Worm (Caenorhabditis elegans) whole organism, L3 larva: Measurements from ENCODE around the gene nlp-17.

ENCODE experiments used
- aly-2 ChIP-seq: fragments of 150-350 bp; optimal IDR thresholded peaks from 2 replicates; lab custom pipeline; 2014; ENCODE audit warnings: missing biosample characterization, missing genetic modification characterization
- ama-1 ChIP-seq: fragments of 150-350 bp; optimal IDR thresholded peaks from 2 replicates; lab custom pipeline; 2018
- ceh-16 ChIP-seq: sonication (generic microtip); optimal IDR thresholded peaks from 2 replicates; lab custom pipeline; 2017; ENCODE audit warnings: missing biosample characterization, missing genetic modification characterization
- ceh-28 ChIP-seq: fragments of 150-350 bp; optimal IDR thresholded peaks from 2 replicates; lab custom pipeline; 2014; ENCODE audit warnings: missing biosample characterization, missing genetic modification reagents, missing genetic modification characterization
- ceh-82 ChIP-seq: fragments of 150-350 bp; optimal IDR thresholded peaks from 2 replicates; lab custom pipeline; 2014; ENCODE audit warnings: missing biosample characterization, missing genetic modification characterization
- egl-27 ChIP-seq: sonication (generic microtip); optimal IDR thresholded peaks from 4 replicates; lab custom pipeline; 2017; ENCODE audit warnings: missing biosample characterization, missing genetic modification reagents, missing genetic modification characterization
- egl-5 ChIP-seq: fragments of 150-350 bp; optimal IDR thresholded peaks from 2 replicates; lab custom pipeline; 2017; ENCODE audit warnings: missing biosample characterization, missing genetic modification reagents, missing genetic modification characterization, inconsistent platforms
- elt-1 ChIP-seq: fragments of 150-350 bp; optimal IDR thresholded peaks from 2 replicates; lab custom pipeline; 2014; ENCODE audit warnings: missing biosample characterization, missing genetic modification characterization
- elt-2 ChIP-seq: sonication (generic microtip); optimal IDR thresholded peaks from 2 replicates; lab custom pipeline; 2016; ENCODE audit warnings: missing genetic modification reagents, mild to moderate bottlenecking, missing genetic modification characterization, missing compliant biosample characterization
- elt-3 ChIP-seq, 3 experiments: fragments of 150-350 bp in 1 of 3; sonication (generic microtip) in 2 of 3; optimal IDR thresholded peaks; 2 replicates in 2 of 3; 4 replicates in 1 of 3; lab custom pipeline; 2014 to 2017; ENCODE audit warnings: missing biosample characterization in 3 of 3, missing genetic modification characterization in 3 of 3
- eor-1 ChIP-seq, 2 experiments: fragments of 150-350 bp; optimal IDR thresholded peaks; 2 replicates each; lab custom pipeline; 2014 to 2018; ENCODE audit warnings: missing biosample characterization in 2 of 2, missing genetic modification characterization in 2 of 2
- fkh-10 ChIP-seq: sonication (generic microtip); optimal IDR thresholded peaks from 2 replicates; lab custom pipeline; 2017; ENCODE audit warnings: missing biosample characterization, missing genetic modification reagents, missing genetic modification characterization
- fos-1 ChIP-seq: fragments of 150-350 bp; optimal IDR thresholded peaks from 2 replicates; lab custom pipeline; 2014; ENCODE audit warnings: missing biosample characterization, missing genetic modification characterization
- hmg-11 ChIP-seq: sonication (generic microtip); optimal IDR thresholded peaks from 2 replicates; lab custom pipeline; 2016; ENCODE audit warnings: missing genetic modification characterization, missing compliant biosample characterization
- lin-39 ChIP-seq: fragments of 150-350 bp; optimal IDR thresholded peaks from 2 replicates; lab custom pipeline; 2018; ENCODE audit warnings: missing biosample characterization, missing genetic modification reagents, missing genetic modification characterization
- lsy-12 ChIP-seq: sonication (generic microtip); optimal IDR thresholded peaks from 2 replicates; lab custom pipeline; 2016; ENCODE audit warnings: mild to moderate bottlenecking, missing genetic modification characterization, missing compliant biosample characterization
- mdl-1 ChIP-seq: fragments of 150-350 bp; optimal IDR thresholded peaks from 2 replicates; lab custom pipeline; 2014; ENCODE audit warnings: missing biosample characterization, missing genetic modification characterization
- nfya-1 ChIP-seq: sonication (generic microtip); optimal IDR thresholded peaks from 2 replicates; lab custom pipeline; 2017; ENCODE audit warnings: missing genetic modification characterization, mild to moderate bottlenecking, missing compliant biosample characterization, antibody characterized with exemption, moderate library complexity; ENCODE audit not compliant: insufficient read depth
- nhr-11 ChIP-seq: fragments of 150-350 bp; optimal IDR thresholded peaks from 2 replicates; lab custom pipeline; 2014; ENCODE audit warnings: missing biosample characterization, missing genetic modification characterization
- nhr-23 ChIP-seq: fragments of 150-350 bp; optimal IDR thresholded peaks from 2 replicates; lab custom pipeline; 2014; ENCODE audit warnings: missing biosample characterization, missing genetic modification reagents, missing genetic modification characterization
- nhr-237 ChIP-seq: fragments of 150-350 bp; optimal IDR thresholded peaks from 2 replicates; lab custom pipeline; 2014; ENCODE audit warnings: missing biosample characterization, missing genetic modification characterization
- nhr-25 ChIP-seq: sonication (generic microtip); optimal IDR thresholded peaks from 2 replicates; lab custom pipeline; 2017; ENCODE audit warnings: missing biosample characterization, missing genetic modification characterization
- nhr-28 ChIP-seq: fragments of 150-350 bp; optimal IDR thresholded peaks from 2 replicates; lab custom pipeline; 2014; ENCODE audit warnings: missing biosample characterization, missing genetic modification characterization
- nhr-43 ChIP-seq: sonication (generic microtip); optimal IDR thresholded peaks from 2 replicates; lab custom pipeline; 2016; ENCODE audit warnings: mild to moderate bottlenecking, missing genetic modification characterization, missing compliant biosample characterization; ENCODE audit not compliant: poor library complexity, severe bottlenecking
- nhr-67 ChIP-seq: fragments of 150-350 bp; optimal IDR thresholded peaks from 2 replicates; lab custom pipeline; 2014; ENCODE audit warnings: missing biosample characterization, missing genetic modification characterization
- nhr-76 ChIP-seq: fragments of 150-350 bp; sonication (generic microtip); optimal IDR thresholded peaks from 5 replicates; lab custom pipeline; 2014; ENCODE audit warnings: missing biosample characterization, missing genetic modification characterization
- nhr-77 ChIP-seq: fragments of 150-350 bp; optimal IDR thresholded peaks from 2 replicates; lab custom pipeline; 2014; ENCODE audit warnings: missing biosample characterization, missing genetic modification characterization
- pqm-1 ChIP-seq: fragments of 150-350 bp; optimal IDR thresholded peaks from 2 replicates; lab custom pipeline; 2017; ENCODE audit warnings: missing biosample characterization, missing genetic modification characterization, inconsistent platforms
- sea-2 ChIP-seq: fragments of 150-350 bp; sonication (generic microtip); optimal IDR thresholded peaks from 4 replicates; lab custom pipeline; 2014; ENCODE audit warnings: missing biosample characterization, missing genetic modification reagents, missing genetic modification characterization
- skn-1 ChIP-seq: fragments of 150-350 bp; optimal IDR thresholded peaks from 2 replicates; lab custom pipeline; 2014; ENCODE audit warnings: missing biosample characterization, missing genetic modification characterization
- snpc-4 ChIP-seq: fragments of 150-350 bp; optimal IDR thresholded peaks from 2 replicates; lab custom pipeline; 2014; ENCODE audit warnings: missing biosample characterization, missing genetic modification characterization
- tbx-2 ChIP-seq: sonication (generic microtip); optimal IDR thresholded peaks from 2 replicates; lab custom pipeline; 2016; ENCODE audit warnings: mild to moderate bottlenecking, missing genetic modification characterization, missing compliant biosample characterization
- unc-39 ChIP-seq: sonication (generic microtip); optimal IDR thresholded peaks from 4 replicates; lab custom pipeline; 2017; ENCODE audit warnings: missing biosample characterization, missing genetic modification characterization
- unc-62 ChIP-seq: fragments of 150-350 bp; sonication (generic microtip); optimal IDR thresholded peaks from 4 replicates; lab custom pipeline; 2014; ENCODE audit warnings: missing biosample characterization, missing genetic modification reagents, missing genetic modification characterization
- zag-1 ChIP-seq: fragments of 150-350 bp; optimal IDR thresholded peaks from 2 replicates; lab custom pipeline; 2014; ENCODE audit warnings: missing biosample characterization, missing genetic modification characterization

nlp-17 gene

DNA sequence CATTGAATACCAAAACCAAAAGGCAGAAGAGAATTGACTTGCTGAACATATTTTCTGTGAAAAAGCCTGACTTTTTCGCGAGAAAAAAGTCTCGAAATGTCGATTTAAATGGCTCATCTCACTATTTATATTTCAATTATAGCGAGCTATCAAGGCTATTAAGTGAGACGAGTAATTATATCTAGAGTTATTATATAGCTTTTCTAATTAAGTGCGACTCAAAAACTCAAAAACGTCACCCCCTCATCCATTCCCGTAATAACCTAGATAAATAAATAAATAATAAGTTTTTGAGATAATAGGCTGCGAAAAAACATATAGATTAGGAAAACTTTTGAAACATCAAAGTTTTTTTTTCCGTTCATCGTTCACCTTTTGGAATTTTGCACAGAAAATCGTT, at the start of gene nlp-17:
nlp-17 (minus strand) TSS at position 101 of the 400 bp plus-strand sequence.
- TF ChIP-seq hmg-11 (tag; lab: Kevin White, UChicago) (no peak), unc-62 (no peak), elt-1 (no peak), elt-2 (tag; lab: Kevin White, UChicago) (no peak), nhr-67 (tag; lab: Kevin White, UChicago) (no peak), fos-1 (no peak), ceh-16 (tag; lab: Kevin White, UChicago) (no peak), skn-1 (tag; lab: Kevin White, UChicago) (no peak), lsy-12 (tag; lab: Kevin White, UChicago) (no peak), lin-39 (tag; lab: Kevin White, UChicago) (no peak), ceh-82 (no peak), tbx-2 (tag; lab: Kevin White, UChicago) (no peak), snpc-4 (tag; lab: Kevin White, UChicago) (no peak), nhr-28 (no peak)

DNA sequence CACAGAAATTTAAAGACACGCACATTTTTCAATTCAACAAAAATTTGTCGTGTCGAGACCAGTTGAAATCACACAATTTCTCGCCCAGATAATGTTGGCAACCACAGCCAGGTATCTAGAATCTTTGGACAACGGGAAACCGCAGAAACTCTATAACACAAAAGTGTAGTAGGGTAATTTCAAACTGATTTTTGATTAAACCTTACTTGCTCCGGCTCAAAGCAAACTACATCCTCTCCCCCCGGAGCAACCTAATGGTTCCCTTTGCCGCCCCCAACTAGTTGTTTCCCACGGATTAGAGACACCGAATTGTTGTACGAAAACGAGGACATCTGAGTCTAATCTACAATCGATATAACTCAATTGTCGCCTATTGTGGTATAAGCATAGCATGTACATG, 48.8 kb upstream of the nlp-17 start:
- TF ChIP-seq egl-5 (tag; lab: Kevin White, UChicago): no peak
- TF ChIP-seq, all 47 proteins: peak for 0

DNA sequence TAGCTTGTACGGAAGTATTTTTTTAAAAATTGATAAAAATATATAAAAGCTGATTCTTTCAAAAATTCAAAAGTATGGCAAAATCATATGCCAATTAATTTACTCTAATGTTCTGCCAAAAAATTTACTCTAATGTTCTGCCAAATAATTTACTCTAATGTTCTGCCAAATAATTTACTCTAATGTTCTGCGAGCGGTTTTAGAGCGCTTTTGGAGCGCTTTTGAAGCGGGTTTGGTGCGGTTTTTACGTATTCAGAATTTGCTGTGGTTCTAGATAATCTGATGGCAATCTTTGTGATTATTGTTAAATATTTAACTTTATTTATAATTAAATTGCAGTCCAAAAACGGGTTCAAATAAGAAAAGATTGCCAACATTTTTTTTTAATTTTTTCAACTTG, 43.8 kb upstream of the nlp-17 start:
- TF ChIP-seq nfya-1 (no peak), fos-1 (no peak), nhr-67 (tag; lab: Kevin White, UChicago) (no peak), nhr-25 (tag; lab: Kevin White, UChicago) (no peak), unc-62 (no peak), nhr-23 (tag; lab: Kevin White, UChicago) (no peak), sea-2 (no peak), skn-1 (tag; lab: Kevin White, UChicago) (no peak), egl-5 (tag; lab: Kevin White, UChicago) (no peak), nhr-28 (no peak)

DNA sequence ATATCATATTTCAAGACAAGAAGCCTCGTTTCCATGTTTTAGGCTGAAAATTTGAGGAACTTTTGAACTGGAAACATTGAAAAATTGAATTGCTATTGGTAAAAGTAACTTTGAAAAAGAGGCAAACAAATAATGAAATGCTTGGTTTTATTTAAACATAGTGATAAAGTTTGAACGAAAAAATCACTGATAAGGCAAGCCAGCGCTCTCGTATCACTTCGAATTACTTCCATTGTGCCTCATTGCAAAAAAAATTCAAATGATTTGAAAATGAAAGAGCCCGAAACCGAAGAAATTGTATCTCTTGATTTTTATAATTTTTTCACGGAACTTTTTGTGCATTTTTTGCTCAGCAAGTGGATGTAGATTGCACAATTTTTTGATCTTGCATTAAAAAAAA, 42.6 kb upstream of the nlp-17 start, which contains the start of gene F52G2.3:
F52G2.3 (minus strand) TSS at position 43 of the 400 bp plus-strand sequence.
- TF ChIP-seq unc-39 (tag; lab: Kevin White, UChicago) (no peak), elt-2 (tag; lab: Kevin White, UChicago) (peak; percentile 62), pqm-1 (tag; lab: Kevin White, UChicago) (peak; percentile 20), tbx-2 (tag; lab: Kevin White, UChicago) (no peak), fkh-10 (GFP tag; lab: Kevin White, UChicago) (no peak)

DNA sequence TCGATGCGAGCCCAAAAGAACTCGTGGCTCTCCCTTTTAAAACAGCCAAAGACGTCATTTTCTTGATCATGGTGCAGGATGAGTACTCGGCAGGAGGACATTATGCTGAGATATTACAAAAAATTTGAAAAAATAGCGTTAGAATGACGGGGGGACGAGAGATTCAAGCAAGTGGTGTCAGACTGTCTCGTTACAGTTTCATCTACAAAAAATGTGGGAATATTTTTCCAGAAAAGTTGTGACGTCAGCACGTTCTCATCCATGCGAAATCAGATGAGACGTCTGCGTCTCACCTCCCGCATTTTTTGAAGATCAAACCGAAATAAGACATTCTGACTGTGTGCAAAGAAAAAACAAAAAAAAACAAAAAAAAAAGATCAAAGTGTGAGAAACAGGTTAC, 34.6 kb upstream of the nlp-17 start, which contains the start of gene rsd-2:
rsd-2 (minus strand) TSS at position 101 of the 400 bp plus-strand sequence.
- TF ChIP-seq nhr-23 (tag; lab: Kevin White, UChicago) (no peak), ceh-28 (no peak), elt-3 (tag; optimal IDR thresholded peaks at IDR 0.05; lab: Kevin White, UChicago) (no peak), nhr-11 (no peak), zag-1 (no peak), mdl-1 (tag; lab: Kevin White, UChicago) (no peak), fos-1 (no peak), hmg-11 (tag; lab: Kevin White, UChicago) (no peak), aly-2 (tag; lab: Kevin White, UChicago) (no peak), nhr-43 (tag; lab: Kevin White, UChicago) (no peak), nhr-76 (no peak), nhr-77 (tag; lab: Kevin White, UChicago) (no peak), nhr-237 (tag; lab: Kevin White, UChicago) (no peak), eor-1 (tag; optimal IDR thresholded peaks at IDR 0.05; lab: Kevin White, UChicago) (no peak), ama-1 (lab: Kevin White, UChicago) (no peak)

DNA sequence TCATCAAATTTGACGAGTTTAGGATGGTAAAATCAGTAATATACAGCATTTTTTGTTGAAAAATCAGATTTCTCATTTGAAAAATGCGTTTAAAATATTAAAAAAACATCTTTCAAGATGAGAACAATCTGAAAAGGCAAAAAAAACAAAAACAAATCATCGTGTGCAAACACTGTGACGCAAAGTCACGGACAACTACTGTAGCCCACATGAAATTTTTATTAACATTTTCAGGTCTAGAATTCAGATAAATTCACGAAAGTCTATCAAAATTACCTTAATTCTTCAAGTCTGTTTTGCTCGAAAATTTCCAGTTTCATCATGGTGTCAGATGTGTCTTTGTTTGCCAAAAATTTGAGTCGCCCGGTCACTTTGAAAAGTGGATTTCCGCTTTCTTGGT, 33.3 kb upstream of the nlp-17 start:
- TF ChIP-seq egl-27 (no peak), nhr-25 (tag; lab: Kevin White, UChicago) (no peak), ceh-16 (tag; lab: Kevin White, UChicago) (no peak), elt-1 (no peak), unc-62 (no peak), nhr-76 (no peak), snpc-4 (tag; lab: Kevin White, UChicago) (no peak), egl-5 (tag; lab: Kevin White, UChicago) (no peak), nfya-1 (no peak), mdl-1 (tag; lab: Kevin White, UChicago) (no peak), eor-1 (tag; optimal IDR thresholded peaks at IDR 0.05; lab: Kevin White, UChicago) (no peak), ceh-82 (no peak)
